Fruit fly (Drosophila melanogaster) whole organism, embryonic: ENCODE measurements around the gene Npc2a.

Experiments
- Ada2b ChIP-seq: fragments of 200-800 bp; sonication (Bioruptor generic); IDR thresholded peaks from 2 replicates; pipeline ENCODE4 v1.3.6; 2022; ENCODE audit warnings: missing biosample characterization, missing genetic modification characterization
- Antp ChIP-seq: fragments of 200-800 bp; sonication (Bioruptor generic); optimal IDR thresholded peaks from 3 replicates; lab custom pipeline; 2016; ENCODE audit warnings: missing biosample characterization, missing genetic modification characterization
- CG10431 ChIP-seq: fragments of 200-800 bp; sonication (Bioruptor generic); optimal IDR thresholded peaks from 3 replicates; lab custom pipeline; 2018; ENCODE audit warnings: missing biosample characterization, mild to moderate bottlenecking, missing genetic modification characterization
- CG11398 ChIP-seq: fragments of 200-800 bp; sonication (Bioruptor generic); optimal IDR thresholded peaks from 2 replicates; lab custom pipeline; 2016; ENCODE audit warnings: missing biosample characterization, missing genetic modification characterization
- CG17568 ChIP-seq: fragments of 200-800 bp; sonication (Bioruptor generic); optimal IDR thresholded peaks from 2 replicates; lab custom pipeline; 2018; ENCODE audit warnings: missing biosample characterization, mild to moderate bottlenecking, missing genetic modification characterization, moderate library complexity
- CG17612 ChIP-seq: fragments of 200-800 bp; sonication (Bioruptor generic); IDR thresholded peaks from 2 replicates; pipeline ENCODE4 v1.3.6; 2022; ENCODE audit warnings: missing biosample characterization, missing genetic modification characterization
- CG1792 ChIP-seq: fragments of 200-800 bp; sonication (Bioruptor generic); optimal IDR thresholded peaks from 2 replicates; lab custom pipeline; 2016; ENCODE audit warnings: missing biosample characterization, missing genetic modification characterization
- CG1832 ChIP-seq: fragments of 200-800 bp; sonication (Bioruptor generic); optimal IDR thresholded peaks from 2 replicates; lab custom pipeline; 2017; ENCODE audit warnings: missing biosample characterization, mild to moderate bottlenecking, missing genetic modification characterization, inconsistent platforms
- CG32767 ChIP-seq: fragments of 200-800 bp; sonication (Bioruptor generic); IDR thresholded peaks from 2 replicates; pipeline ENCODE4 v1.3.6; 2022; ENCODE audit warnings: missing biosample characterization, missing genetic modification characterization
- CG33557 ChIP-seq: fragments of 200-800 bp; sonication (Bioruptor generic); optimal IDR thresholded peaks from 2 replicates; lab custom pipeline; 2019; ENCODE audit warnings: missing biosample characterization, mild to moderate bottlenecking, missing genetic modification characterization, moderate library complexity
- CG43689 ChIP-seq: fragments of 200-800 bp; sonication (Bioruptor generic); IDR thresholded peaks from 2 replicates; pipeline ENCODE4 v1.3.6; 2022; ENCODE audit warnings: missing biosample characterization, missing genetic modification characterization
- CG4854 ChIP-seq: fragments of 200-800 bp; sonication (Bioruptor generic); optimal IDR thresholded peaks from 2 replicates; lab custom pipeline; 2016; ENCODE audit warnings: missing biosample characterization, missing genetic modification characterization, inconsistent platforms
- CG6689 ChIP-seq: fragments of 200-800 bp; sonication (Bioruptor generic); IDR thresholded peaks from 2 replicates; pipeline ENCODE4 v1.3.6; 2022; ENCODE audit warnings: missing biosample characterization, missing genetic modification characterization
- CG6765 ChIP-seq: fragments of 200-800 bp; sonication (Bioruptor generic); optimal IDR thresholded peaks from 3 replicates; lab custom pipeline; 2017; ENCODE audit warnings: missing biosample characterization, mild to moderate bottlenecking, missing genetic modification characterization
- CG6854 ChIP-seq: fragments of 200-800 bp; sonication (Bioruptor generic); optimal IDR thresholded peaks from 3 replicates; lab custom pipeline; 2017; ENCODE audit warnings: missing biosample characterization, mild to moderate bottlenecking, missing genetic modification characterization
- CG7745 ChIP-seq: fragments of 200-800 bp; sonication (Bioruptor generic); optimal IDR thresholded peaks from 2 replicates; lab custom pipeline; 2018; ENCODE audit warnings: missing biosample characterization, mild to moderate bottlenecking, missing genetic modification characterization, moderate library complexity
- CG7928 ChIP-seq: fragments of 200-800 bp; sonication (Bioruptor generic); optimal IDR thresholded peaks from 2 replicates; lab custom pipeline; 2017; ENCODE audit warnings: missing biosample characterization, mild to moderate bottlenecking, missing genetic modification characterization
- CG9215 ChIP-seq: fragments of 200-800 bp; sonication (Bioruptor generic); IDR thresholded peaks from 2 replicates; pipeline ENCODE4 v1.3.6; 2022; ENCODE audit warnings: missing biosample characterization, missing genetic modification characterization
- CG9609 ChIP-seq: fragments of 200-800 bp; sonication (Bioruptor generic); optimal IDR thresholded peaks from 3 replicates; lab custom pipeline; 2016; ENCODE audit warnings: missing biosample characterization, missing genetic modification characterization
- CG9817 ChIP-seq: fragments of 200-800 bp; sonication (Bioruptor generic); optimal IDR thresholded peaks from 2 replicates; lab custom pipeline; 2018; ENCODE audit warnings: missing biosample characterization, mild to moderate bottlenecking, missing genetic modification characterization, moderate library complexity
- D ChIP-seq, 2 experiments: fragments of 200-800 bp in 1 of 2; fragments of >200 bp in 1 of 2; sonication (Bioruptor generic) in 1 of 2; optimal IDR thresholded peaks; 2 replicates in 1 of 2; 3 replicates in 1 of 2; lab custom pipeline; 2017; ENCODE audit warnings: mild to moderate bottlenecking in 1 of 2, missing biosample characterization in 1 of 2, missing genetic modification characterization in 1 of 2, missing genetic modification reagents in 1 of 2
- D19B ChIP-seq: fragments of 200-800 bp; sonication (Bioruptor generic); optimal IDR thresholded peaks from 2 replicates; lab custom pipeline; 2017; ENCODE audit warnings: missing biosample characterization, mild to moderate bottlenecking, missing genetic modification characterization
- Dad ChIP-seq: fragments of 200-800 bp; sonication (Bioruptor generic); optimal IDR thresholded peaks from 3 replicates; lab custom pipeline; 2016; ENCODE audit warnings: missing biosample characterization, missing genetic modification characterization
- Dref ChIP-seq: fragments of 200-800 bp; sonication (Bioruptor generic); IDR thresholded peaks from 2 replicates; pipeline ENCODE4 v1.3.6; 2022; ENCODE audit warnings: missing biosample characterization, missing genetic modification characterization
- Fer1 ChIP-seq: fragments of 200-800 bp; sonication (Bioruptor generic); optimal IDR thresholded peaks from 2 replicates; lab custom pipeline; 2017; ENCODE audit warnings: missing biosample characterization, mild to moderate bottlenecking, missing genetic modification characterization
- Lpt ChIP-seq: fragments of >200 bp; optimal IDR thresholded peaks from 2 replicates; lab custom pipeline; 2018; ENCODE audit warnings: missing biosample characterization, missing genetic modification characterization
- Oaz ChIP-seq: fragments of 200-800 bp; sonication (Bioruptor generic); IDR thresholded peaks from 2 replicates; pipeline ENCODE4 v1.3.6; 2022; ENCODE audit warnings: missing biosample characterization, missing genetic modification characterization
- Optix ChIP-seq: fragments of 200-800 bp; sonication (Bioruptor generic); IDR thresholded peaks from 3 replicates; pipeline ENCODE4 v1.3.6; 2022; ENCODE audit warnings: missing biosample characterization, missing genetic modification characterization
- Spps ChIP-seq: fragments of 200-800 bp; sonication (Bioruptor generic); optimal IDR thresholded peaks from 2 replicates; lab custom pipeline; 2018; ENCODE audit warnings: missing biosample characterization, mild to moderate bottlenecking, missing genetic modification characterization
- ab ChIP-seq: fragments of 200-800 bp; sonication (Bioruptor generic); optimal IDR thresholded peaks from 2 replicates; lab custom pipeline; 2016; ENCODE audit warnings: missing biosample characterization, missing genetic modification characterization
- bcd ChIP-seq: fragments of 200-800 bp; sonication (Bioruptor generic); optimal IDR thresholded peaks from 2 replicates; lab custom pipeline; 2017; ENCODE audit warnings: missing biosample characterization, mild to moderate bottlenecking, missing genetic modification characterization
- br ChIP-seq: fragments of >200 bp; optimal IDR thresholded peaks from 2 replicates; lab custom pipeline; 2017
- chinmo ChIP-seq: fragments of 200-800 bp; sonication (Bioruptor generic); IDR thresholded peaks from 4 replicates; pipeline ENCODE4 v1.3.6; 2022; ENCODE audit warnings: missing biosample characterization, missing genetic modification characterization; ENCODE audit not compliant: partially characterized antibody
- dmrt11E ChIP-seq: fragments of 200-800 bp; sonication (Bioruptor generic); optimal IDR thresholded peaks from 3 replicates; lab custom pipeline; 2018; ENCODE audit warnings: missing biosample characterization, mild to moderate bottlenecking, missing genetic modification characterization, moderate library complexity
- ems ChIP-seq: fragments of 200-800 bp; sonication (Bioruptor generic); optimal IDR thresholded peaks from 3 replicates; lab custom pipeline; 2016; ENCODE audit warnings: missing biosample characterization, missing genetic modification characterization
- en ChIP-seq: fragments of 200-800 bp; sonication (Bioruptor generic); optimal IDR thresholded peaks from 2 replicates; lab custom pipeline; 2016; ENCODE audit warnings: missing biosample characterization, missing genetic modification characterization
- exex ChIP-seq: fragments of 200-800 bp; sonication (Bioruptor generic); optimal IDR thresholded peaks from 4 replicates; lab custom pipeline; 2018; ENCODE audit warnings: missing biosample characterization, mild to moderate bottlenecking, missing genetic modification characterization, moderate library complexity
- fd96Cb ChIP-seq: fragments of 200-800 bp; sonication (Bioruptor generic); optimal IDR thresholded peaks from 2 replicates; lab custom pipeline; 2018; ENCODE audit warnings: missing biosample characterization, mild to moderate bottlenecking, missing genetic modification characterization, moderate library complexity
- lmd ChIP-seq: fragments of 200-800 bp; sonication (Bioruptor generic); IDR thresholded peaks from 2 replicates; pipeline ENCODE4 v1.3.6; 2022; ENCODE audit warnings: missing biosample characterization, missing genetic modification characterization
- lola ChIP-seq, 3 experiments: fragments of >200 bp in 2 of 3; fragments of 200-800 bp in 1 of 3; sonication (Bioruptor generic) in 1 of 3; optimal IDR thresholded peaks; 2 replicates each; lab custom pipeline; 2017 to 2019; ENCODE audit warnings: missing biosample characterization in 3 of 3, missing genetic modification characterization in 3 of 3, mild to moderate bottlenecking in 1 of 3, moderate library complexity in 1 of 3
- onecut ChIP-seq: fragments of 200-800 bp; sonication (Bioruptor generic); IDR thresholded peaks from 2 replicates; pipeline ENCODE4 v1.3.6; 2022; ENCODE audit warnings: missing biosample characterization, missing genetic modification characterization
- otp ChIP-seq: fragments of 200-800 bp; sonication (Bioruptor generic); IDR thresholded peaks from 3 replicates; pipeline ENCODE4, ENCODE4 v1.3.6; 2022; ENCODE audit warnings: missing biosample characterization, missing genetic modification characterization
- pb ChIP-seq: fragments of 200-800 bp; sonication (Bioruptor generic); optimal IDR thresholded peaks from 3 replicates; lab custom pipeline; 2016; ENCODE audit warnings: missing biosample characterization, missing genetic modification characterization
- phol ChIP-seq: fragments of 200-800 bp; sonication (Bioruptor generic); optimal IDR thresholded peaks from 3 replicates; lab custom pipeline; 2018; ENCODE audit warnings: missing biosample characterization, mild to moderate bottlenecking, missing genetic modification characterization, moderate library complexity
- row ChIP-seq: fragments of 200-800 bp; sonication (Bioruptor generic); IDR thresholded peaks from 3 replicates; pipeline ENCODE4 v1.3.6; 2022; ENCODE audit warnings: missing biosample characterization, missing genetic modification characterization
- sisA ChIP-seq: fragments of 200-800 bp; sonication (Bioruptor generic); IDR thresholded peaks from 2 replicates; pipeline ENCODE4 v1.3.6; 2022; ENCODE audit warnings: missing biosample characterization, missing genetic modification characterization
- sr ChIP-seq: fragments of 200-800 bp; sonication (Bioruptor generic); IDR thresholded peaks from 3 replicates; pipeline ENCODE4 v1.3.6; 2022; ENCODE audit warnings: missing biosample characterization, missing genetic modification characterization
- sug ChIP-seq: fragments of 200-800 bp; optimal IDR thresholded peaks from 2 replicates; lab custom pipeline; 2019; ENCODE audit warnings: missing biosample characterization, mild to moderate bottlenecking, missing genetic modification characterization, moderate library complexity
- tgo ChIP-seq: fragments of 200-800 bp; sonication (Bioruptor generic); IDR thresholded peaks from 3 replicates; pipeline ENCODE4 v1.3.6; 2022; ENCODE audit warnings: missing biosample characterization, missing genetic modification characterization
- trh ChIP-seq: fragments of 200-800 bp; sonication (Bioruptor generic); optimal IDR thresholded peaks from 2 replicates; lab custom pipeline; 2016; ENCODE audit warnings: missing biosample characterization, missing genetic modification characterization
- usp ChIP-seq: fragments of >200 bp; optimal IDR thresholded peaks from 2 replicates; lab custom pipeline; 2017; ENCODE audit warnings: missing biosample characterization, missing genetic modification characterization

Gene Npc2a

DNA sequence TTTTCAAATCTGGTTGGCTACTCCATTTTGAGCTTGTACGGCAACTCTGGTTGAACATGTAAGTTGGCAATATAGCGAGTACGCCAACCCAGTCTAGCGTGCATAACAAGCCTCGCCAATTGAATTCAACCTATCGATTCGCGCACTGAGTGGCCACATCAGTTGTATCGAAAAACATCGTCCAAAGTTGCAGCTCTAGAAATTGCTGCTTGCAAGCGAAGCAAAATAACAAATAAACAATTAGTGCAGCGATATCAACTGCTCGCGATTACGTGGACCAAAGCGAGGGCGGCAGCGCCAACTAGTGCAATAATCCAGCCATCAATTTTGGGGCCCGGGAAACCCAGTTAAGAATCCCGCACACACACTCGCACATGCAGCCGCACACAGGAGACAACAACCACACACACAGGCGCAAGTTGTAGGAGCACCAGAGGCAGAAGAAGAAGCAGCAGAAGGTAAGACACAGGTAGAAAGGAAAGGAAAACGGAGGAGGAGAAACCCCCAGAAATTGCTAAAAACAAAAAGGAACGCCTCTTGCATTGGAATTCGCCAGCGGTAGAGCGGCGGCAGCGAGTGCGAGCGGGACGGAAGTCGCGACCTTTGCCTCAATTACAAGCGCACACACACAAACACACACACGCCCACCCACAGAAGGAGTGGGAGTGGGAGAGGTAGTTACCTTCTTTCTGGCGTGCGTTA, 49.6 kb downstream of the Npc2a start (continued):
- TF ChIP-seq CG33557 (GFP tag; lab: Kevin White, UChicago) (no peak), Dad (GFP tag; lab: Kevin White, UChicago) (peak; percentile 31), CG7928 (GFP tag; lab: Kevin White, UChicago) (peak; percentile 19), Lpt (GFP tag; lab: Kevin White, UChicago) (no peak), CG4854 (GFP tag; lab: Kevin White, UChicago) (peak; percentile 98), tgo (GFP tag; lab: Robert Waterston, UW) (no peak), Spps (tag; lab: Kevin White, UChicago) (no peak), CG6689 (GFP tag; lab: Robert Waterston, UW) (no peak), lmd (GFP tag; lab: Robert Waterston, UW) (0 out of 2 replicates have a peak, but pooled peaks have one; percentile 21), pb (peak; percentile 15), CG10431 (no peak), chinmo (GFP tag; lab: Robert Waterston, UW) (peak; percentile 93), Optix (GFP tag; lab: Robert Waterston, UW) (no peak), CG43689 (GFP tag; lab: Robert Waterston, UW) (no peak), CG6765 (GFP tag; lab: Kevin White, UChicago) (no peak), CG6854 (GFP tag; lab: Kevin White, UChicago) (no peak), otp (GFP tag; lab: Robert Waterston, UW) (no peak), exex (tag; lab: Kevin White, UChicago) (no peak), CG32767 (GFP tag; lab: Robert Waterston, UW) (no peak), sug (tag; lab: Kevin White, UChicago) (peak; percentile 26), Fer1 (GFP tag; lab: Kevin White, UChicago) (no peak), Ada2b (GFP tag; lab: Robert Waterston, UW) (no peak), CG9817 (tag; lab: Kevin White, UChicago) (peak; percentile 16), br (lab: Kevin White, UChicago) (no peak), Dref (GFP tag; lab: Robert Waterston, UW) (peak; percentile 97), ab (no peak), trh (no peak), sr (GFP tag; lab: Robert Waterston, UW) (no peak), CG17568 (GFP tag; lab: Kevin White, UChicago) (no peak), D19B (GFP tag; lab: Kevin White, UChicago) (no peak), usp (GFP tag; lab: Kevin White, UChicago) (no peak), D (optimal IDR thresholded peaks at IDR 0.05; lab: Kevin White, UChicago) (no peak), D (GFP tag; optimal IDR thresholded peaks at IDR 0.05; lab: Kevin White, UChicago) (no peak), CG17612 (no peak), Antp (GFP tag; lab: Kevin White, UChicago) (peak; percentile 38), CG1832 (peak; percentile 61), bcd (GFP tag; lab: Kevin White, UChicago) (peak; percentile 37), dmrt11E (no peak), CG9609 (GFP tag; lab: Kevin White, UChicago) (peak; percentile 53), Oaz (GFP tag; lab: Robert Waterston, UW) (no peak), fd96Cb (tag; lab: Kevin White, UChicago) (no peak), CG7745 (tag; lab: Kevin White, UChicago) (no peak), phol (tag; lab: Kevin White, UChicago) (peak; percentile 62), CG11398 (no peak), ems (GFP tag; lab: Kevin White, UChicago) (peak; percentile 22), CG9215 (no peak), sisA (GFP tag; lab: Robert Waterston, UW) (no peak), lola (GFP tag; optimal IDR thresholded peaks at IDR 0.05; lab: Kevin White, UChicago) (no peak), CG1792 (GFP tag; lab: Kevin White, UChicago) (peak; percentile 44), row (peak; percentile 35; the same call in 1 of the 3 replicates), onecut (no peak), en (GFP tag; lab: Kevin White, UChicago) (no peak)
